Worm (Caenorhabditis elegans): ENCODE results near the gene C54E10.10.
A peak's percentile ranks its signal among the peaks of the same experiment; 100 is the strongest.

C54E10.10 gene

ce11 chrV:18838799-18839354 lies 35.7 kb upstream of the C54E10.10 start, which contains the start of gene nhr-65 (continued):
- TF ChIP-seq pha-4 (tag; optimal IDR thresholded peaks at IDR 0.05): peak; percentile 62
- no peak for TF ChIP-seq skn-1 (tag; optimal IDR thresholded peaks at IDR 0.05)
- TF ChIP-seq ceh-82 (tag; optimal IDR thresholded peaks at IDR 0.05): no peak

DNA sequence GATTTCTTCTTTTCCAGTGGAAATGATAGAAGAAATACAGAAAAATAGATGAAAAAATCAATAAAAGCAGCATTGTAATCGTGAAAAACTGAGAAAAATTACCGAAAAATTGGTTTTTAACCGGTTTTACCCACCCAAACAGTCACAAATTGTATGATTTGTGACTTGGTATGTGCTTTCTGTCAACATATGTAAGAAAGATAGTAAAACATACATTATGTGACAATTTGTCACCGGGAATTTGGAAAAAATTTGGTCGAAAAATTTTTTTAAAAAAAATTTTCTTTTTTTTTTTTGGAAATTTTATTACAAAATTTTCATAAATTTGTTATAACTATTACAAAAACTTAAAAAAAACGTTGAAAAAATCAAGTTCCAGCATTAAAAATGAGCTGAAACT lies 34.0 kb upstream of the C54E10.10 start, which contains the start of gene cyp-33D3:
cyp-33D3 (minus strand) TSS at position 101 of the 400 bp plus-strand sequence.
- TF ChIP-seq elt-3 (tag; optimal IDR thresholded peaks at IDR 0.05) (no peak), nhr-11 (tag; optimal IDR thresholded peaks at IDR 0.05) (no peak), elt-1 (tag; optimal IDR thresholded peaks at IDR 0.05) (no peak), mdl-1 (tag; optimal IDR thresholded peaks at IDR 0.05) (no peak), skn-1 (tag; optimal IDR thresholded peaks at IDR 0.05) (no peak), eor-1 (tag; optimal IDR thresholded peaks at IDR 0.05) (no peak)

DNA sequence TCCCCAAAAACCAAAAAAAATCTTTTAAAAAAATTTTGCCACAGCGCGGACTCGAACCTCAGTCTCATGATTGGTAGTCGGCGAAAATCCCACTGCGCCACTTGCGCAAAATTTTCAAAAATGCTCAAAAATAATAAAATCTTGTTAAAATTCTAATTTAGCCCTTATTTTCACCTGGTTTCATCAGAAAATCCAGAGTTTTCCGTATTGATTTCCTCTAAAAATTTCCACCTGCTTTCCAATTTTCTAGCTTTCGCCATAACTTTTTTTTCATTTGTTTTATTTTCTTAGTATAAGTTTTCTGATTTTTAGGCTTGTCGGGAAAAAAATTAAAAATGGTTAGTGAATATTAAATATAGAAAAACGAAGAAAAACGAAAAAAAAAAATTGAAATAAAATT lies 24.2 kb upstream of the C54E10.10 start:
- TF ChIP-seq nhr-12 (tag; optimal IDR thresholded peaks at IDR 0.05) (no peak), nhr-11 (tag; optimal IDR thresholded peaks at IDR 0.05) (no peak), tbx-2 (tag; optimal IDR thresholded peaks at IDR 0.05) (no peak), mml-1 (tag; optimal IDR thresholded peaks at IDR 0.05) (no peak), ZK546.5 (tag; optimal IDR thresholded peaks at IDR 0.05) (no peak), ztf-4 (tag; optimal IDR thresholded peaks at IDR 0.05) (no peak), nhr-237 (tag; optimal IDR thresholded peaks at IDR 0.05) (no peak), zag-1 (tag; optimal IDR thresholded peaks at IDR 0.05) (no peak), lsy-12 (tag; optimal IDR thresholded peaks at IDR 0.05) (no peak), lin-39 (tag; optimal IDR thresholded peaks at IDR 0.05) (no peak)

- TF ChIP-seq elt-2 (tag; optimal IDR thresholded peaks at IDR 0.05) (peak; percentile 87), pqm-1 (tag; optimal IDR thresholded peaks at IDR 0.05) (peak; percentile 33), nhr-23 (tag; optimal IDR thresholded peaks at IDR 0.05) (no peak)
These were observed 23.3 kb upstream of the C54E10.10 start for ce11 chrV:18826445-18826844.

DNA sequence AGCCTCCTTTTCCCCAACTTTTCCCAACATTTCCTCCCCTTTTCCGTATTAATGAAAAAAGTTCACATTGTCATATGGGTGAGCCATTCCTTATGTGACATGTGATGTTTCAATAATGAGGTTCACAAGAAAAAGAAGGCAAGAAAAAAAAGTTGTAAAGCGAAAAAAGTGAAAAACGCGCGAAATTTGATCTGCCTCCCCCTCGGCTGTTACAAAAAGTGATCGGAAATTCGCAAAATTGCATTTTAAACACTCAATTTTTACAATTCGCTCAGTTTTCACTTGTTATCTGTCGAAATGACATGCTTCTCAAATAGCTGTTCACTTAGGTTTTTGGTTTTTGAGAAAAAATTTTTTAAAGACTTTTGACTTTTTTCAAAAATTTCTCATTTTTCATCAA lies 18.4 kb upstream of the C54E10.10 start:
- no peak for TF ChIP-seq lin-15B (tag; optimal IDR thresholded peaks at IDR 0.05)
- TF ChIP-seq fkh-10 (GFP tag; optimal IDR thresholded peaks at IDR 0.05): peak; percentile 92

ce11 chrV:18819643-18820042 lies 16.5 kb upstream of the C54E10.10 start, which contains the start of gene ncs-5:
Gene ncs-5, plus strand, starts transcription at chrV:18819766.
- TF ChIP-seq fos-1 (tag; optimal IDR thresholded peaks at IDR 0.05) (no peak), pha-4 (tag; optimal IDR thresholded peaks at IDR 0.05) (no peak), skn-1 (tag; optimal IDR thresholded peaks at IDR 0.05) (no peak), mdl-1 (tag; optimal IDR thresholded peaks at IDR 0.05) (no peak), nhr-67 (tag; optimal IDR thresholded peaks at IDR 0.05) (no peak), nhr-28 (tag; optimal IDR thresholded peaks at IDR 0.05) (no peak), ceh-9 (tag; optimal IDR thresholded peaks at IDR 0.05) (no peak), hmg-11 (tag; optimal IDR thresholded peaks at IDR 0.05) (no peak), ceh-28 (tag; optimal IDR thresholded peaks at IDR 0.05) (no peak)

DNA sequence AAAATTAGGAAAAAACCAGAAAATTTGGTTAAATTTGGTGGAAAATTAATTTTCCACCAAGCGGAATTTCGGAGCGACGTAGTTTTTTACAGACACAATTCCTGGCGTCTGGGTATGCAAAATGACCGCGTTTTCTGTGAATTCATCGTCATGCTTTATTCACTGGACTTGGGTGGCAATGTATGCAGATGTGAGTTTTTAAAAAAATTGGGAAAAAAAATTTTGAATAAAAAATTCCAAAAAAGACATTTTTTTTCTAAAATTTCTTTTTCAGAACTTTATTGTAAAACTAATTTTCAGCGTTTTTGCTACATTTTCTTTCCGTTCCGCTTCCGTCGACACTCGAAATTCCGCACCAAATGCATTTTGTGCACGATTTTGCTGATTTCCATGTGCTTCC lies 8.2 kb upstream of the C54E10.10 start, which contains the start of gene C54E10.7:
C54E10.7 (plus strand) TSS at position 301 of the 400 bp plus-strand sequence.
- no peak for TF ChIP-seq nhr-237 (tag; optimal IDR thresholded peaks at IDR 0.05)
- no peak for TF ChIP-seq hmg-11 (tag; optimal IDR thresholded peaks at IDR 0.05)
- TF ChIP-seq tbx-2 (tag; optimal IDR thresholded peaks at IDR 0.05): no peak
- no peak for TF ChIP-seq sea-2 (GFP tag; optimal IDR thresholded peaks at IDR 0.05)
- TF ChIP-seq skn-1 (tag; optimal IDR thresholded peaks at IDR 0.05): no peak
- TF ChIP-seq nhr-28 (tag; optimal IDR thresholded peaks at IDR 0.05): no peak
- no peak for TF ChIP-seq ztf-4 (tag; optimal IDR thresholded peaks at IDR 0.05)
- no peak for TF ChIP-seq lin-39 (tag; optimal IDR thresholded peaks at IDR 0.05)
- TF ChIP-seq pha-4 (tag; optimal IDR thresholded peaks at IDR 0.05): no peak
- no peak for TF ChIP-seq zag-1 (tag; optimal IDR thresholded peaks at IDR 0.05)
- TF ChIP-seq fos-1 (tag; optimal IDR thresholded peaks at IDR 0.05): no peak
- TF ChIP-seq unc-62 (GFP tag; optimal IDR thresholded peaks at IDR 0.05): no peak
- no peak for TF ChIP-seq ceh-82 (tag; optimal IDR thresholded peaks at IDR 0.05)
- no peak for TF ChIP-seq nhr-67 (tag; optimal IDR thresholded peaks at IDR 0.05)

Data from whole organism, L3 larva.